Fruit fly (Drosophila melanogaster) whole organism, embryonic: Measurements from ENCODE around the gene CG43062.

Experiments
- ATbp ChIP-seq: fragments of 200-800 bp; sonication (Bioruptor generic); optimal IDR thresholded peaks from 2 replicates; lab custom pipeline; 2017; ENCODE audit warnings: missing biosample characterization, mild to moderate bottlenecking, missing genetic modification characterization, missing genetic modification reagents
- CG10565 ChIP-seq: fragments of 200-800 bp; sonication (Bioruptor generic); optimal IDR thresholded peaks from 3 replicates; lab custom pipeline; 2016; ENCODE audit warnings: missing biosample characterization, mild to moderate bottlenecking, missing genetic modification characterization
- CG10979 ChIP-seq: fragments of 200-800 bp; sonication (Bioruptor generic); optimal IDR thresholded peaks from 2 replicates; lab custom pipeline; 2018; ENCODE audit warnings: missing biosample characterization, mild to moderate bottlenecking, missing genetic modification characterization, moderate library complexity
- CG12744 ChIP-seq: fragments of 200-800 bp; sonication (Bioruptor generic); optimal IDR thresholded peaks from 2 replicates; lab custom pipeline; 2016; ENCODE audit warnings: missing biosample characterization, missing genetic modification characterization
- CG13624 ChIP-seq: fragments of 200-800 bp; sonication (Bioruptor generic); optimal IDR thresholded peaks from 2 replicates; lab custom pipeline; 2016; ENCODE audit warnings: missing biosample characterization, missing genetic modification characterization
- CG16779 ChIP-seq: fragments of 200-800 bp; sonication (Bioruptor generic); IDR thresholded peaks from 2 replicates; pipeline ENCODE4 v1.3.6; 2022; ENCODE audit warnings: missing biosample characterization, missing genetic modification characterization
- CG16815 ChIP-seq: fragments of 200-800 bp; sonication (Bioruptor generic); optimal IDR thresholded peaks from 3 replicates; lab custom pipeline; 2017; ENCODE audit warnings: missing biosample characterization, mild to moderate bottlenecking, missing genetic modification characterization
- CG2129 ChIP-seq: fragments of 200-800 bp; sonication (Bioruptor generic); IDR thresholded peaks from 2 replicates; pipeline ENCODE4 v1.3.6; 2022; ENCODE audit warnings: missing biosample characterization, missing genetic modification characterization; ENCODE audit not compliant: partially characterized antibody
- CG30403 ChIP-seq: fragments of 200-800 bp; sonication (Bioruptor generic); optimal IDR thresholded peaks from 3 replicates; lab custom pipeline; 2016; ENCODE audit warnings: missing biosample characterization, missing genetic modification characterization
- CG7839 ChIP-seq: fragments of 200-800 bp; sonication (Bioruptor generic); optimal IDR thresholded peaks from 3 replicates; lab custom pipeline; 2018; ENCODE audit warnings: missing biosample characterization, mild to moderate bottlenecking, missing genetic modification characterization, moderate library complexity
- CG9437 ChIP-seq: fragments of 200-800 bp; sonication (Bioruptor generic); optimal IDR thresholded peaks from 2 replicates; lab custom pipeline; 2018; ENCODE audit warnings: missing biosample characterization, mild to moderate bottlenecking, missing genetic modification characterization
- Gug ChIP-seq: fragments of 200-800 bp; sonication (Bioruptor generic); IDR thresholded peaks from 4 replicates; pipeline ENCODE4 v1.3.6; 2022; ENCODE audit warnings: missing biosample characterization, missing genetic modification characterization
- HmgD ChIP-seq: fragments of 200-800 bp; sonication (Bioruptor generic); optimal IDR thresholded peaks from 3 replicates; lab custom pipeline; 2016; ENCODE audit warnings: missing biosample characterization, missing genetic modification characterization
- Med ChIP-seq: fragments of 200-800 bp; sonication (Bioruptor generic); peaks from one replicate; lab custom pipeline; 2016; ENCODE audit warnings: missing biosample characterization, missing genetic modification characterization, mild to moderate bottlenecking, inconsistent platforms, moderate library complexity
- Meics ChIP-seq: fragments of 200-800 bp; sonication (Bioruptor generic); optimal IDR thresholded peaks from 2 replicates; lab custom pipeline; 2017; ENCODE audit warnings: missing biosample characterization, mild to moderate bottlenecking, missing genetic modification characterization
- Myb ChIP-seq: fragments of 200-800 bp; sonication (Bioruptor generic); optimal IDR thresholded peaks from 2 replicates; lab custom pipeline; 2016; ENCODE audit warnings: missing biosample characterization, missing genetic modification characterization
- Opbp ChIP-seq: fragments of 200-800 bp; sonication (Bioruptor generic); IDR thresholded peaks from 3 replicates; pipeline ENCODE4 v1.3.6; 2022; ENCODE audit warnings: missing biosample characterization, missing genetic modification characterization; ENCODE audit not compliant: partially characterized antibody
- Pdp1 ChIP-seq, 2 experiments: fragments of 200-800 bp; sonication (Bioruptor generic); optimal IDR thresholded peaks; 3 replicates each; lab custom pipeline; 2016; ENCODE audit warnings: missing biosample characterization in 2 of 2, missing genetic modification characterization in 2 of 2, mild to moderate bottlenecking in 1 of 2, moderate library complexity in 1 of 2
- Usf ChIP-seq: fragments of 200-800 bp; sonication (Bioruptor generic); optimal IDR thresholded peaks from 2 replicates; lab custom pipeline; 2017; ENCODE audit warnings: missing genotype, missing biosample characterization, missing genetic modification characterization
- cg ChIP-seq: fragments of 200-800 bp; sonication (Bioruptor generic); optimal IDR thresholded peaks from 3 replicates; lab custom pipeline; 2019; ENCODE audit warnings: missing biosample characterization, mild to moderate bottlenecking, missing genetic modification characterization, moderate library complexity
- cwo ChIP-seq: fragments of 200-800 bp; sonication (Bioruptor generic); optimal IDR thresholded peaks from 3 replicates; lab custom pipeline; 2017; ENCODE audit warnings: missing biosample characterization, missing genetic modification characterization, mild to moderate bottlenecking, moderate library complexity, missing genetic modification reagents
- danr ChIP-seq: fragments of 200-800 bp; sonication (Bioruptor generic); IDR thresholded peaks from 2 replicates; pipeline ENCODE4 v1.3.6; 2022; ENCODE audit warnings: missing biosample characterization, missing genetic modification characterization
- exex ChIP-seq: fragments of 200-800 bp; sonication (Bioruptor generic); optimal IDR thresholded peaks from 4 replicates; lab custom pipeline; 2018; ENCODE audit warnings: missing biosample characterization, mild to moderate bottlenecking, missing genetic modification characterization, moderate library complexity
- fru ChIP-seq: fragments of >200 bp; optimal IDR thresholded peaks from 2 replicates; lab custom pipeline; 2017
- ftz-f1 ChIP-seq: fragments of 200-800 bp; sonication (Bioruptor generic); optimal IDR thresholded peaks from 2 replicates; lab custom pipeline; 2016; ENCODE audit warnings: missing biosample characterization, missing genetic modification characterization
- fu2 ChIP-seq: fragments of 200-800 bp; sonication (Bioruptor generic); optimal IDR thresholded peaks from 2 replicates; lab custom pipeline; 2016; ENCODE audit warnings: missing biosample characterization, missing genetic modification characterization
- gcm ChIP-seq: fragments of 200-800 bp; sonication (Bioruptor generic); optimal IDR thresholded peaks from 2 replicates; lab custom pipeline; 2019; ENCODE audit warnings: missing biosample characterization, mild to moderate bottlenecking, missing genetic modification characterization, moderate library complexity
- mirr ChIP-seq: fragments of 200-800 bp; sonication (Bioruptor generic); optimal IDR thresholded peaks from 3 replicates; lab custom pipeline; 2018; ENCODE audit warnings: missing biosample characterization, mild to moderate bottlenecking, missing genetic modification characterization
- mld ChIP-seq: fragments of 200-800 bp; sonication (Bioruptor generic); IDR thresholded peaks from 3 replicates; pipeline ENCODE4 v1.3.6; 2022; ENCODE audit warnings: missing biosample characterization, missing genetic modification characterization; ENCODE audit not compliant: partially characterized antibody
- pfk ChIP-seq: fragments of 200-800 bp; sonication (Bioruptor generic); optimal IDR thresholded peaks from 2 replicates; lab custom pipeline; 2018; ENCODE audit warnings: missing biosample characterization, mild to moderate bottlenecking, missing genetic modification characterization, moderate library complexity
- prd ChIP-seq, 3 experiments: fragments of >200 bp in 2 of 3; fragments of 200-800 bp in 1 of 3; sonication (Bioruptor generic) in 1 of 3; optimal IDR thresholded peaks in 2 of 3; IDR thresholded peaks in 1 of 3; 2 replicates in 2 of 3; 3 replicates in 1 of 3; pipeline versions ENCODE4 v1.3.6 to Lab custom; 2017 to 2022; ENCODE audit warnings: missing biosample characterization in 1 of 3, missing genetic modification characterization in 1 of 3
- ro ChIP-seq: fragments of 200-800 bp; sonication (Bioruptor generic); IDR thresholded peaks from 2 replicates; pipeline ENCODE4 v1.3.6; 2022; ENCODE audit warnings: missing biosample characterization, missing genetic modification characterization
- sc ChIP-seq, 3 experiments: fragments of >200 bp in 2 of 3; fragments of 200-800 bp in 1 of 3; sonication (Bioruptor generic) in 1 of 3; optimal IDR thresholded peaks; 2 replicates in 2 of 3; 3 replicates in 1 of 3; lab custom pipeline; 2017; ENCODE audit warnings: mild to moderate bottlenecking in 1 of 3, missing biosample characterization in 1 of 3, missing genetic modification characterization in 1 of 3, missing genetic modification reagents in 1 of 3
- scrt ChIP-seq: fragments of 200-800 bp; sonication (Bioruptor generic); optimal IDR thresholded peaks from 2 replicates; lab custom pipeline; 2018; ENCODE audit warnings: missing biosample characterization, mild to moderate bottlenecking, missing genetic modification characterization, moderate library complexity
- sens ChIP-seq: fragments of 200-800 bp; sonication (Bioruptor generic); peaks from one replicate; lab custom pipeline; 2016; ENCODE audit warnings: missing biosample characterization, missing genetic modification characterization
- sr ChIP-seq: fragments of 200-800 bp; sonication (Bioruptor generic); IDR thresholded peaks from 3 replicates; pipeline ENCODE4 v1.3.6; 2022; ENCODE audit warnings: missing biosample characterization, missing genetic modification characterization
- sug ChIP-seq: fragments of 200-800 bp; optimal IDR thresholded peaks from 2 replicates; lab custom pipeline; 2019; ENCODE audit warnings: missing biosample characterization, mild to moderate bottlenecking, missing genetic modification characterization, moderate library complexity
- twi ChIP-seq: fragments of 200-800 bp; optimal IDR thresholded peaks from 2 replicates; lab custom pipeline; 2019; ENCODE audit warnings: missing biosample characterization, mild to moderate bottlenecking, missing genetic modification characterization, moderate library complexity
- zen2 ChIP-seq: fragments of 200-800 bp; sonication (Bioruptor generic); IDR thresholded peaks from 3 replicates; pipeline ENCODE4 v1.3.6; 2022; ENCODE audit warnings: missing biosample characterization, missing genetic modification characterization; ENCODE audit not compliant: partially characterized antibody
- zf30C ChIP-seq: fragments of 200-800 bp; sonication (Bioruptor generic); optimal IDR thresholded peaks from 3 replicates; lab custom pipeline; 2018; ENCODE audit warnings: missing biosample characterization, mild to moderate bottlenecking, missing genetic modification characterization

CG43062 gene

dm6 chr3R:11749297-11750293 is 538 bp upstream of the CG43062 start, which contains the start of gene CG6923 (continued):
- TF ChIP-seq scrt (GFP tag; lab: Kevin White, UChicago), result no peak
- TF ChIP-seq sc (optimal IDR thresholded peaks at IDR 0.05; lab: Kevin White, UChicago), result no peak
- no peak for TF ChIP-seq sc (GFP tag; optimal IDR thresholded peaks at IDR 0.05; lab: Kevin White, UChicago)
- TF ChIP-seq Opbp, result peak; percentile 87
- TF ChIP-seq CG13624 (GFP tag; lab: Kevin White, UChicago), result no peak
- TF ChIP-seq CG2129 (GFP tag; lab: Robert Waterston, UW), result peak; percentile 81
- TF ChIP-seq gcm (GFP tag; lab: Kevin White, UChicago), result no peak

dm6 chr3R:11751756-11752155 is 1.6 kb downstream of the CG43062 start:
- no peak for TF ChIP-seq prd (optimal IDR thresholded peaks at IDR 0.05; lab: Kevin White, UChicago)
- no peak for TF ChIP-seq prd (GFP tag; IDR thresholded peaks at IDR 0.05; lab: Robert Waterston, UW)
- TF ChIP-seq zf30C (GFP tag; lab: Kevin White, UChicago), result peak; percentile 6
- TF ChIP-seq sens (GFP tag; lab: Kevin White, UChicago), result peak; percentile 70
- TF ChIP-seq Med, result peak; percentile 13

dm6 chr3R:11756762-11757161 is 6.6 kb downstream of the CG43062 start:
- TF ChIP-seq Med (peak; percentile 56), Meics (GFP tag; lab: Kevin White, UChicago) (no peak), CG16779 (0 out of 2 replicates have a peak, but pooled peaks have one; percentile 11), CG10979 (tag; lab: Kevin White, UChicago) (no peak), ATbp (GFP tag; lab: Kevin White, UChicago) (no peak), fu2 (GFP tag; lab: Kevin White, UChicago) (no peak), HmgD (no peak), ro (GFP tag; lab: Robert Waterston, UW) (no peak), zen2 (no peak), Myb (GFP tag; lab: Kevin White, UChicago) (no peak), fru (no peak), pfk (GFP tag; lab: Kevin White, UChicago) (no peak)

dm6 chr3R:11757197-11757856 is 7.2 kb downstream of the CG43062 start:
- TF ChIP-seq Pdp1 (GFP tag; optimal IDR thresholded peaks at IDR 0.05; lab: Kevin White, UChicago) (peak in 1 of 2 experiments; percentile 66), sr (GFP tag; lab: Robert Waterston, UW) (peak; percentile 74; the same call in 2 of the 3 replicates), Usf (GFP tag; lab: Kevin White, UChicago) (no peak), Med (peak; percentile 9), cwo (GFP tag; lab: Kevin White, UChicago) (peak; percentile 1)
- TF ChIP-seq, all 482 proteins: peak for 4

dm6 chr3R:11758160-11758506 is 8.0 kb downstream of the CG43062 start:
- TF ChIP-seq CG10565 (GFP tag; lab: Kevin White, UChicago) (no peak), twi (tag; lab: Kevin White, UChicago) (no peak), exex (peak; percentile 50), sug (tag; lab: Kevin White, UChicago) (peak; percentile 66), cg (GFP tag; lab: Kevin White, UChicago) (no peak), CG30403 (no peak), mirr (GFP tag; lab: Kevin White, UChicago) (peak; percentile 7), mld (GFP tag; lab: Robert Waterston, UW) (no peak), Pdp1 (GFP tag; optimal IDR thresholded peaks at IDR 0.05; lab: Kevin White, UChicago) (peak in 1 of 2 experiments; percentile 60), CG16815 (GFP tag; lab: Kevin White, UChicago) (no peak), danr (GFP tag; lab: Robert Waterston, UW) (no peak), CG13624 (GFP tag; lab: Kevin White, UChicago) (peak; percentile 5), ftz-f1 (GFP tag; lab: Kevin White, UChicago) (peak; percentile 11), CG9437 (GFP tag; lab: Kevin White, UChicago) (no peak), CG12744 (GFP tag; lab: Kevin White, UChicago) (no peak), Gug (GFP tag; lab: Robert Waterston, UW) (no peak), CG7839 (tag; lab: Kevin White, UChicago) (no peak)
